Fruit fly (Drosophila melanogaster): ENCODE results near the gene Drs.

Gene Drs

dm6 chr3L:3377247-3377964 is 8.1 kb downstream of the Drs start:
- TF ChIP-seq tj (GFP tag; optimal IDR thresholded peaks at IDR 0.05) (peak; percentile 79), CG1620 (GFP tag; optimal IDR thresholded peaks at IDR 0.05) (no peak)

- TF ChIP-seq Mnt (GFP tag; optimal IDR thresholded peaks at IDR 0.05) (no peak), bab1 (GFP tag; optimal IDR thresholded peaks at IDR 0.05) (peak; percentile 59), CG11617 (GFP tag; optimal IDR thresholded peaks at IDR 0.05) (peak; percentile 25), tj (GFP tag; optimal IDR thresholded peaks at IDR 0.05) (peak; percentile 14), cnc (optimal IDR thresholded peaks at IDR 0.05) (no peak), Hr96 (GFP tag; optimal IDR thresholded peaks at IDR 0.05) (no peak), kay (GFP tag; ENCODE audit: borderline replicate concordance) (no peak), toe (GFP tag; optimal IDR thresholded peaks at IDR 0.05) (no peak), ovo (GFP tag; optimal IDR thresholded peaks at IDR 0.05) (no peak), CG7045 (GFP tag; optimal IDR thresholded peaks at IDR 0.05) (no peak), Clk (GFP tag; optimal IDR thresholded peaks at IDR 0.05) (no peak), cic (GFP tag; optimal IDR thresholded peaks at IDR 0.05) (no peak), CG1620 (GFP tag; optimal IDR thresholded peaks at IDR 0.05) (no peak), CG14711 (tag; optimal IDR thresholded peaks at IDR 0.05) (peak; percentile 39), CG33017 (tag; optimal IDR thresholded peaks at IDR 0.05) (peak; percentile 64), Crg-1 (GFP tag; optimal IDR thresholded peaks at IDR 0.05) (peak; percentile 9), pad (GFP tag; optimal IDR thresholded peaks at IDR 0.05) (no peak), CG5204 (GFP tag; optimal IDR thresholded peaks at IDR 0.05) (no peak), CG12768 (GFP tag; optimal IDR thresholded peaks at IDR 0.05) (peak; percentile 52), CG7101 (tag; optimal IDR thresholded peaks at IDR 0.05) (peak; percentile 50)
Observed at dm6 chr3L:3377965-3378292, 8.6 kb downstream of the Drs start, which contains the start of gene Ids. Ids (plus strand) TSS chr3L:3378268.

dm6 chr3L:3380225-3381043 is 11.1 kb downstream of the Drs start:
- TF ChIP-seq CG14711 (tag; optimal IDR thresholded peaks at IDR 0.05), result no peak
- TF ChIP-seq CG12768 (GFP tag; optimal IDR thresholded peaks at IDR 0.05), result no peak
- TF ChIP-seq CG33017 (tag; optimal IDR thresholded peaks at IDR 0.05), result no peak
- no peak for TF ChIP-seq CG11617 (GFP tag; optimal IDR thresholded peaks at IDR 0.05)
- TF ChIP-seq Crg-1 (GFP tag; optimal IDR thresholded peaks at IDR 0.05), result no peak
- TF ChIP-seq Hr96 (GFP tag; optimal IDR thresholded peaks at IDR 0.05), result no peak
- no peak for TF ChIP-seq CG5204 (GFP tag; optimal IDR thresholded peaks at IDR 0.05)

- TF ChIP-seq CG1620 (GFP tag; optimal IDR thresholded peaks at IDR 0.05) (no peak), Clk (GFP tag; optimal IDR thresholded peaks at IDR 0.05) (no peak), cic (GFP tag; optimal IDR thresholded peaks at IDR 0.05) (no peak)
Observed at dm6 chr3L:3381869-3382488, 12.6 kb downstream of the Drs start.

dm6 chr3L:3382489-3382879 is 13.1 kb downstream of the Drs start:
- peak; percentile 62 for TF ChIP-seq kay (GFP tag; ENCODE audit: borderline replicate concordance)
- no peak for TF ChIP-seq CG5204 (GFP tag; optimal IDR thresholded peaks at IDR 0.05)

- no peak for TF ChIP-seq CG7045 (GFP tag; optimal IDR thresholded peaks at IDR 0.05)
- TF ChIP-seq ovo (GFP tag; optimal IDR thresholded peaks at IDR 0.05), result no peak
- no peak for TF ChIP-seq CG33017 (tag; optimal IDR thresholded peaks at IDR 0.05)
Observed at dm6 chr3L:3383965-3384595, 14.7 kb downstream of the Drs start.

dm6 chr3L:3384596-3385436 is 15.5 kb downstream of the Drs start:
- TF ChIP-seq CG33017 (tag; optimal IDR thresholded peaks at IDR 0.05) (no peak), CG7101 (tag; optimal IDR thresholded peaks at IDR 0.05) (no peak), bab1 (GFP tag; optimal IDR thresholded peaks at IDR 0.05) (no peak), kay (GFP tag; ENCODE audit: borderline replicate concordance) (no peak), CG5204 (GFP tag; optimal IDR thresholded peaks at IDR 0.05) (no peak), cnc (optimal IDR thresholded peaks at IDR 0.05) (no peak), CG12768 (GFP tag; optimal IDR thresholded peaks at IDR 0.05) (no peak), toe (GFP tag; optimal IDR thresholded peaks at IDR 0.05) (no peak), CG7045 (GFP tag; optimal IDR thresholded peaks at IDR 0.05) (no peak), Clk (GFP tag; optimal IDR thresholded peaks at IDR 0.05) (no peak), CG14711 (tag; optimal IDR thresholded peaks at IDR 0.05) (no peak), ovo (GFP tag; optimal IDR thresholded peaks at IDR 0.05) (no peak)
